Worm (Caenorhabditis elegans) whole organism, L3 larva: ENCODE results near the gene cyp-13A6.

Source experiments
- R02D3.7 ChIP-seq: fragments of 150-350 bp; optimal IDR thresholded peaks from 2 replicates; lab custom pipeline; 2014; ENCODE audit warnings: missing biosample characterization, missing genetic modification characterization
- ZK546.5 ChIP-seq: sonication (generic microtip); optimal IDR thresholded peaks from 2 replicates; lab custom pipeline; 2017; ENCODE audit warnings: missing biosample characterization, missing genetic modification characterization
- ama-1 ChIP-seq: fragments of 150-350 bp; optimal IDR thresholded peaks from 2 replicates; lab custom pipeline; 2018
- ceh-16 ChIP-seq: sonication (generic microtip); optimal IDR thresholded peaks from 2 replicates; lab custom pipeline; 2017; ENCODE audit warnings: missing biosample characterization, missing genetic modification characterization
- ceh-28 ChIP-seq: fragments of 150-350 bp; optimal IDR thresholded peaks from 2 replicates; lab custom pipeline; 2014; ENCODE audit warnings: missing biosample characterization, missing genetic modification reagents, missing genetic modification characterization
- ceh-82 ChIP-seq: fragments of 150-350 bp; optimal IDR thresholded peaks from 2 replicates; lab custom pipeline; 2014; ENCODE audit warnings: missing biosample characterization, missing genetic modification characterization
- daf-12 ChIP-seq: fragments of 150-350 bp; optimal IDR thresholded peaks from 2 replicates; lab custom pipeline; 2014; ENCODE audit warnings: missing biosample characterization, missing genetic modification reagents, missing genetic modification characterization
- egl-27 ChIP-seq: sonication (generic microtip); optimal IDR thresholded peaks from 4 replicates; lab custom pipeline; 2017; ENCODE audit warnings: missing biosample characterization, missing genetic modification reagents, missing genetic modification characterization
- egl-5 ChIP-seq: fragments of 150-350 bp; optimal IDR thresholded peaks from 2 replicates; lab custom pipeline; 2017; ENCODE audit warnings: missing biosample characterization, missing genetic modification reagents, missing genetic modification characterization, inconsistent platforms
- elt-1 ChIP-seq: fragments of 150-350 bp; optimal IDR thresholded peaks from 2 replicates; lab custom pipeline; 2014; ENCODE audit warnings: missing biosample characterization, missing genetic modification characterization
- elt-2 ChIP-seq: sonication (generic microtip); optimal IDR thresholded peaks from 2 replicates; lab custom pipeline; 2016; ENCODE audit warnings: missing genetic modification reagents, mild to moderate bottlenecking, missing genetic modification characterization, missing compliant biosample characterization
- elt-3 ChIP-seq, 3 experiments: fragments of 150-350 bp in 1 of 3; sonication (generic microtip) in 2 of 3; optimal IDR thresholded peaks; 2 replicates in 2 of 3; 4 replicates in 1 of 3; lab custom pipeline; 2014 to 2017; ENCODE audit warnings: missing biosample characterization in 3 of 3, missing genetic modification characterization in 3 of 3
- eor-1 ChIP-seq, 2 experiments: fragments of 150-350 bp; optimal IDR thresholded peaks; 2 replicates each; lab custom pipeline; 2014 to 2018; ENCODE audit warnings: missing biosample characterization in 2 of 2, missing genetic modification characterization in 2 of 2
- fkh-10 ChIP-seq: sonication (generic microtip); optimal IDR thresholded peaks from 2 replicates; lab custom pipeline; 2017; ENCODE audit warnings: missing biosample characterization, missing genetic modification reagents, missing genetic modification characterization
- fkh-2 ChIP-seq: fragments of 150-350 bp; optimal IDR thresholded peaks from 2 replicates; lab custom pipeline; 2014; ENCODE audit warnings: missing biosample characterization, missing genetic modification reagents, missing genetic modification characterization
- fos-1 ChIP-seq: fragments of 150-350 bp; optimal IDR thresholded peaks from 2 replicates; lab custom pipeline; 2014; ENCODE audit warnings: missing biosample characterization, missing genetic modification characterization
- lin-15B ChIP-seq: fragments of 150-350 bp; optimal IDR thresholded peaks from 2 replicates; lab custom pipeline; 2014; ENCODE audit warnings: missing biosample characterization, missing genetic modification characterization
- lin-39 ChIP-seq: fragments of 150-350 bp; optimal IDR thresholded peaks from 2 replicates; lab custom pipeline; 2018; ENCODE audit warnings: missing biosample characterization, missing genetic modification reagents, missing genetic modification characterization
- lsy-12 ChIP-seq: sonication (generic microtip); optimal IDR thresholded peaks from 2 replicates; lab custom pipeline; 2016; ENCODE audit warnings: mild to moderate bottlenecking, missing genetic modification characterization, missing compliant biosample characterization
- mdl-1 ChIP-seq: fragments of 150-350 bp; optimal IDR thresholded peaks from 2 replicates; lab custom pipeline; 2014; ENCODE audit warnings: missing biosample characterization, missing genetic modification characterization
- mml-1 ChIP-seq: fragments of 150-350 bp; sonication (generic microtip); optimal IDR thresholded peaks from 3 replicates; lab custom pipeline; 2014; ENCODE audit warnings: missing biosample characterization, missing genetic modification characterization
- nhr-11 ChIP-seq: fragments of 150-350 bp; optimal IDR thresholded peaks from 2 replicates; lab custom pipeline; 2014; ENCODE audit warnings: missing biosample characterization, missing genetic modification characterization
- nhr-12 ChIP-seq: fragments of 150-350 bp; optimal IDR thresholded peaks from 2 replicates; lab custom pipeline; 2014; ENCODE audit warnings: missing biosample characterization, missing genetic modification characterization
- nhr-237 ChIP-seq: fragments of 150-350 bp; optimal IDR thresholded peaks from 2 replicates; lab custom pipeline; 2014; ENCODE audit warnings: missing biosample characterization, missing genetic modification characterization
- nhr-25 ChIP-seq: sonication (generic microtip); optimal IDR thresholded peaks from 2 replicates; lab custom pipeline; 2017; ENCODE audit warnings: missing biosample characterization, missing genetic modification characterization
- nhr-28 ChIP-seq: fragments of 150-350 bp; optimal IDR thresholded peaks from 2 replicates; lab custom pipeline; 2014; ENCODE audit warnings: missing biosample characterization, missing genetic modification characterization
- nhr-43 ChIP-seq: sonication (generic microtip); optimal IDR thresholded peaks from 2 replicates; lab custom pipeline; 2016; ENCODE audit warnings: mild to moderate bottlenecking, missing genetic modification characterization, missing compliant biosample characterization; ENCODE audit not compliant: poor library complexity, severe bottlenecking
- nhr-67 ChIP-seq: fragments of 150-350 bp; optimal IDR thresholded peaks from 2 replicates; lab custom pipeline; 2014; ENCODE audit warnings: missing biosample characterization, missing genetic modification characterization
- pha-4 ChIP-seq: fragments of 150-350 bp; optimal IDR thresholded peaks from 2 replicates; lab custom pipeline; 2014; ENCODE audit warnings: missing biosample characterization, missing genetic modification reagents, missing genetic modification characterization
- pqm-1 ChIP-seq: fragments of 150-350 bp; optimal IDR thresholded peaks from 2 replicates; lab custom pipeline; 2017; ENCODE audit warnings: missing biosample characterization, missing genetic modification characterization, inconsistent platforms
- sea-2 ChIP-seq: fragments of 150-350 bp; sonication (generic microtip); optimal IDR thresholded peaks from 4 replicates; lab custom pipeline; 2014; ENCODE audit warnings: missing biosample characterization, missing genetic modification reagents, missing genetic modification characterization
- skn-1 ChIP-seq: fragments of 150-350 bp; optimal IDR thresholded peaks from 2 replicates; lab custom pipeline; 2014; ENCODE audit warnings: missing biosample characterization, missing genetic modification characterization
- snpc-4 ChIP-seq: fragments of 150-350 bp; optimal IDR thresholded peaks from 2 replicates; lab custom pipeline; 2014; ENCODE audit warnings: missing biosample characterization, missing genetic modification characterization
- unc-39 ChIP-seq: sonication (generic microtip); optimal IDR thresholded peaks from 4 replicates; lab custom pipeline; 2017; ENCODE audit warnings: missing biosample characterization, missing genetic modification characterization
- unc-62 ChIP-seq: fragments of 150-350 bp; sonication (generic microtip); optimal IDR thresholded peaks from 4 replicates; lab custom pipeline; 2014; ENCODE audit warnings: missing biosample characterization, missing genetic modification reagents, missing genetic modification characterization
- zag-1 ChIP-seq: fragments of 150-350 bp; optimal IDR thresholded peaks from 2 replicates; lab custom pipeline; 2014; ENCODE audit warnings: missing biosample characterization, missing genetic modification characterization
- ztf-11 ChIP-seq: fragments of 150-350 bp; optimal IDR thresholded peaks from 2 replicates; lab custom pipeline; 2014; ENCODE audit warnings: missing biosample characterization, missing genetic modification characterization
- ztf-4 ChIP-seq: fragments of 150-350 bp; optimal IDR thresholded peaks from 2 replicates; lab custom pipeline; 2014; ENCODE audit warnings: missing biosample characterization, missing genetic modification characterization

cyp-13A6 gene

ce11 chrII:9802642-9803041, at the start of gene cyp-13A6:
TSS of gene cyp-13A6 (minus strand) at chrII:9802821.
- no peak for TF ChIP-seq ama-1 (lab: Kevin White, UChicago)
- no peak for TF ChIP-seq R02D3.7 (tag; lab: Kevin White, UChicago)
- TF ChIP-seq fkh-10 (GFP tag; lab: Kevin White, UChicago), result no peak
- no peak for TF ChIP-seq nhr-43 (tag; lab: Kevin White, UChicago)
- TF ChIP-seq pha-4 (tag; lab: Kevin White, UChicago), result peak; percentile 2
- no peak for TF ChIP-seq nhr-12 (tag; lab: Kevin White, UChicago)
- TF ChIP-seq ceh-28 (tag; lab: Kevin White, UChicago), result no peak
- TF ChIP-seq daf-12 (tag; lab: Kevin White, UChicago), result no peak
- no peak for TF ChIP-seq fkh-2
- no peak for TF ChIP-seq lin-15B (tag; lab: Kevin White, UChicago)
- no peak for TF ChIP-seq sea-2
- TF ChIP-seq nhr-25, result no peak
- peak; percentile 26 for TF ChIP-seq elt-2 (tag; lab: Kevin White, UChicago)
- TF ChIP-seq nhr-67 (tag; lab: Kevin White, UChicago), result no peak
- TF ChIP-seq mdl-1 (tag; lab: Kevin White, UChicago), result no peak
- no peak for TF ChIP-seq ceh-82 (tag; lab: Kevin White, UChicago)

- TF ChIP-seq skn-1 (tag; lab: Kevin White, UChicago) (no peak), ceh-82 (tag; lab: Kevin White, UChicago) (no peak), mml-1 (no peak), nhr-237 (tag; lab: Kevin White, UChicago) (no peak), elt-1 (no peak), egl-27 (no peak), lin-15B (tag; lab: Kevin White, UChicago) (no peak), nhr-25 (no peak), mdl-1 (tag; lab: Kevin White, UChicago) (no peak), ama-1 (lab: Kevin White, UChicago) (no peak), unc-39 (tag; lab: Kevin White, UChicago) (no peak), R02D3.7 (tag; lab: Kevin White, UChicago) (no peak), nhr-11 (tag; lab: Kevin White, UChicago) (no peak), ztf-4 (tag; lab: Kevin White, UChicago) (no peak), nhr-28 (tag; lab: Kevin White, UChicago) (no peak), zag-1 (no peak), lsy-12 (tag; lab: Kevin White, UChicago) (no peak), ztf-11 (no peak)
These were observed 48.3 kb upstream of the cyp-13A6 start, which contains the start of gene ZK938.10 for ce11 chrII:9850945-9851344. TSS of gene ZK938.10 (minus strand) at chrII:9851045.

DNA sequence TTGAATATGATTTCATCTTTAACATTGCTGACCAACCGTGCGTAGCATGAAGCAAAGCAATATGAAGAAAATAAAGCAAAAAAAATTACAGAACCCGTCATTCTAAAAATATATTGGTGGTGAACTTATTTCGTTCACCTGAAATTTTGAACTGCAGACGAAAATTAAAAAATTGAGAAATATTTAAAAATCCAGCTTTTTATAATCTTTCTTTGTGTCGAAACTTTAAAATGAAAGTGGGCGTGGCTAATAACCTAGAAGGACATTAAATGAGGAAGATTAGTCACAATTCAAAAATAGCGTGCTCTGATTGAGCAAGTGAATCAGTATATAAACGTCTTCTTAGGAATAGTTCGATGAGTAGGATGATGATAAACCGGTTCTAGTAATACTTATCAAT, 46.9 kb upstream of the cyp-13A6 start, which contains the start of gene old-2:
Gene old-2, minus strand, starts transcription at position 101 of the 400 bp plus-strand sequence.
- TF ChIP-seq lin-15B (tag; lab: Kevin White, UChicago), result no peak
- no peak for TF ChIP-seq pqm-1 (tag; lab: Kevin White, UChicago)
- TF ChIP-seq unc-62 (GFP tag; lab: Kevin White, UChicago), result no peak
- TF ChIP-seq ztf-4 (tag; lab: Kevin White, UChicago), result no peak
- no peak for TF ChIP-seq nhr-67 (tag; lab: Kevin White, UChicago)
- TF ChIP-seq ZK546.5, result no peak
- TF ChIP-seq ama-1 (lab: Kevin White, UChicago), result no peak
- no peak for TF ChIP-seq fos-1 (tag; lab: Kevin White, UChicago)
- no peak for TF ChIP-seq elt-3 (tag; optimal IDR thresholded peaks at IDR 0.05; lab: Kevin White, UChicago)
- no peak for TF ChIP-seq snpc-4 (tag; lab: Kevin White, UChicago)
- no peak for TF ChIP-seq ceh-16

DNA sequence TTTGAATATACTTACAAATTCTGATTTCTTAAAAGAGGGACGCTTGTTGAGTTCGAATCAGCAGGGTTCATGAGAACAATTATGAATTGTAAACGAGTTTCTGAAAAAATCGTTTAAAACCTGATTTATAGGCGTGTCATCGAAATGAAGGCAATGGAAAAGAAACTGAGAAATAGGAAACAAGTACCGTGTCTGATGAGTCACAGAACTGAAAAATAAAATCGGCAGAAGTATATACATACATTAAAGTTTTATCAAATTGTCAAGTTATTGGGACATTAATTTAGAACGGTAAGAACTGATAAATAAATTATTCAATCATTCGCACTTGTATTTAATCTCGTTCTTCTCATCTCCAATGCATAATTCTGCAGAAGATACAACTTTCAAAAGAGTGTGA, 42.6 kb upstream of the cyp-13A6 start, which contains the start of gene chil-9:
Gene chil-9, minus strand, starts transcription at position 101 of the 400 bp plus-strand sequence.
- TF ChIP-seq nhr-67 (tag; lab: Kevin White, UChicago) (no peak), fkh-10 (GFP tag; lab: Kevin White, UChicago) (no peak), elt-3 (tag; optimal IDR thresholded peaks at IDR 0.05; lab: Kevin White, UChicago) (no peak), fkh-2 (no peak), ceh-16 (no peak), nhr-11 (tag; lab: Kevin White, UChicago) (no peak), eor-1 (tag; optimal IDR thresholded peaks at IDR 0.05; lab: Kevin White, UChicago) (no peak), nhr-237 (tag; lab: Kevin White, UChicago) (no peak), skn-1 (tag; lab: Kevin White, UChicago) (no peak), pqm-1 (tag; lab: Kevin White, UChicago) (no peak), lin-15B (tag; lab: Kevin White, UChicago) (no peak), mdl-1 (tag; lab: Kevin White, UChicago) (no peak), nhr-12 (tag; lab: Kevin White, UChicago) (no peak), zag-1 (no peak), nhr-43 (tag; lab: Kevin White, UChicago) (no peak), egl-5 (tag; lab: Kevin White, UChicago) (no peak), ZK546.5 (no peak), elt-1 (no peak), unc-62 (GFP tag; lab: Kevin White, UChicago) (no peak), lin-39 (tag; lab: Kevin White, UChicago) (no peak)
